Fruit fly (Drosophila melanogaster) whole organism, adult: ENCODE measurements around the gene RpS3.

Source experiments
- CG11617 ChIP-seq: fragments of 200-800 bp; sonication (Bioruptor generic); optimal IDR thresholded peaks from 2 replicates; lab custom pipeline; 2017; ENCODE audit warnings: mild to moderate bottlenecking, missing biosample characterization, missing genetic modification reagents, missing genetic modification characterization
- CG12768 ChIP-seq: fragments of 200-800 bp; sonication (Bioruptor generic); optimal IDR thresholded peaks from 2 replicates; lab custom pipeline; 2017; ENCODE audit warnings: missing biosample characterization, missing genetic modification characterization, mild to moderate bottlenecking, moderate library complexity, missing genetic modification reagents
- CG14711 ChIP-seq: fragments of 200-800 bp; sonication (Bioruptor generic); optimal IDR thresholded peaks from 2 replicates; lab custom pipeline; 2018; ENCODE audit warnings: missing biosample characterization, mild to moderate bottlenecking, missing genetic modification characterization, moderate library complexity
- CG1620 ChIP-seq: fragments of 200-800 bp; sonication (Bioruptor generic); optimal IDR thresholded peaks from 2 replicates; lab custom pipeline; 2016; ENCODE audit warnings: missing biosample characterization, missing genetic modification characterization
- CG33017 ChIP-seq: fragments of 200-800 bp; sonication (Bioruptor generic); optimal IDR thresholded peaks from 2 replicates; lab custom pipeline; 2018; ENCODE audit warnings: missing biosample characterization, mild to moderate bottlenecking, missing genetic modification characterization, moderate library complexity
- CG5204 ChIP-seq: fragments of 200-800 bp; sonication (Bioruptor generic); optimal IDR thresholded peaks from 2 replicates; lab custom pipeline; 2016; ENCODE audit warnings: missing biosample characterization, missing genetic modification characterization
- CG7045 ChIP-seq: fragments of 200-800 bp; sonication (Bioruptor generic); optimal IDR thresholded peaks from 2 replicates; lab custom pipeline; 2017; ENCODE audit warnings: missing biosample characterization, mild to moderate bottlenecking, missing genetic modification characterization
- CG7101 ChIP-seq: fragments of 200-800 bp; sonication (Bioruptor generic); optimal IDR thresholded peaks from 2 replicates; lab custom pipeline; 2018; ENCODE audit warnings: missing biosample characterization, mild to moderate bottlenecking, missing genetic modification characterization, moderate library complexity
- Clk ChIP-seq: fragments of 200-800 bp; sonication (Bioruptor generic); optimal IDR thresholded peaks from 2 replicates; lab custom pipeline; 2017; ENCODE audit warnings: missing biosample characterization, missing genetic modification characterization
- Crg-1 ChIP-seq: fragments of 200-800 bp; sonication (Bioruptor generic); optimal IDR thresholded peaks from 2 replicates; lab custom pipeline; 2016; ENCODE audit warnings: missing biosample characterization, missing genetic modification characterization
- Hr96 ChIP-seq: fragments of 200-800 bp; sonication (Bioruptor generic); optimal IDR thresholded peaks from 2 replicates; lab custom pipeline; 2016; ENCODE audit warnings: missing biosample characterization, missing genetic modification characterization
- Mnt ChIP-seq: fragments of 200-800 bp; sonication (Bioruptor generic); optimal IDR thresholded peaks from 2 replicates; lab custom pipeline; 2016; ENCODE audit warnings: missing biosample characterization, mild to moderate bottlenecking, missing genetic modification characterization
- bab1 ChIP-seq: fragments of 200-800 bp; sonication (Bioruptor generic); optimal IDR thresholded peaks from 3 replicates; lab custom pipeline; 2019; ENCODE audit warnings: missing biosample characterization, mild to moderate bottlenecking, missing genetic modification characterization, moderate library complexity
- cic ChIP-seq: fragments of 200-800 bp; sonication (Bioruptor generic); optimal IDR thresholded peaks from 2 replicates; lab custom pipeline; 2017; ENCODE audit warnings: missing biosample characterization, mild to moderate bottlenecking, missing genetic modification characterization, moderate library complexity
- cnc ChIP-seq, 2 experiments: fragments of >200 bp; optimal IDR thresholded peaks; 2 replicates each; lab custom pipeline; 2017
- kay ChIP-seq: fragments of 200-800 bp; sonication (Bioruptor generic); peaks from one replicate; lab custom pipeline; 2016; ENCODE audit warnings: missing biosample characterization, missing genetic modification characterization, borderline replicate concordance
- ovo ChIP-seq: fragments of 200-800 bp; sonication (Bioruptor generic); optimal IDR thresholded peaks from 2 replicates; lab custom pipeline; 2016; ENCODE audit warnings: missing biosample characterization, missing genetic modification characterization
- pad ChIP-seq: fragments of 200-800 bp; sonication (Bioruptor generic); optimal IDR thresholded peaks from 3 replicates; lab custom pipeline; 2017; ENCODE audit warnings: missing biosample characterization, missing genetic modification characterization, mild to moderate bottlenecking, moderate library complexity, missing genetic modification reagents
- tj ChIP-seq: fragments of 200-800 bp; sonication (Bioruptor generic); optimal IDR thresholded peaks from 3 replicates; lab custom pipeline; 2017; ENCODE audit warnings: missing biosample characterization, mild to moderate bottlenecking, missing genetic modification characterization, moderate library complexity
- toe ChIP-seq: fragments of 200-800 bp; sonication (Bioruptor generic); optimal IDR thresholded peaks from 2 replicates; lab custom pipeline; 2016; ENCODE audit warnings: missing biosample characterization, missing genetic modification characterization

Gene RpS3

DNA sequence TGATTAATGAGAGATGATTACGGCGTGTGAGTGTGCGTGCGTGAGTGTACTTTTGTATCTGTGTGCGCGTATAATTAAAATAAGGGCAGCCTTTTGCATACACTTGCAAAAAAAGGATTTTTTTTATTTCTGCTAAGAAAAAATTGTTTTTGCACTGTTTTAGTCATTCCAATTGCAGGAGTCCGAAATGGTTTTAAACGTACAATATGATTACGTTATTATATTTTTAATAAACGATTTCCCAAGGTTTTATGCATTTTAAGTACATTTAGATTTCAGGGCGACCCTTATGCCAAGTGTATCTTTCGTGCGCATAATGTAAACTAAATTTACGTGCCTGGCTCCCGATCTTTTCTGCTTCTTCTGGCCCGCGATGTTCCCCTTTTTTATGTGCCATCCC lies 23.7 kb upstream of the RpS3 start:
- TF ChIP-seq CG14711 (tag; lab: Kevin White, UChicago) (peak; percentile 7), tj (no peak), CG12768 (GFP tag; lab: Kevin White, UChicago) (no peak), kay (GFP tag; lab: Kevin White, UChicago) (no peak), CG5204 (GFP tag; lab: Kevin White, UChicago) (peak; percentile 53), cnc (optimal IDR thresholded peaks at IDR 0.05; lab: Kevin White, UChicago) (no peak), cic (no peak), Crg-1 (GFP tag; lab: Kevin White, UChicago) (no peak), Hr96 (no peak), CG7045 (GFP tag; lab: Kevin White, UChicago) (no peak), CG11617 (GFP tag; lab: Kevin White, UChicago) (no peak), CG1620 (no peak), pad (GFP tag; lab: Kevin White, UChicago) (no peak), Clk (no peak), CG7101 (tag; lab: Kevin White, UChicago) (peak; percentile 3), ovo (GFP tag; lab: Kevin White, UChicago) (no peak), bab1 (GFP tag; lab: Kevin White, UChicago) (no peak), CG33017 (tag; lab: Kevin White, UChicago) (no peak), Mnt (GFP tag; lab: Kevin White, UChicago) (no peak), toe (GFP tag; lab: Kevin White, UChicago) (no peak)

DNA sequence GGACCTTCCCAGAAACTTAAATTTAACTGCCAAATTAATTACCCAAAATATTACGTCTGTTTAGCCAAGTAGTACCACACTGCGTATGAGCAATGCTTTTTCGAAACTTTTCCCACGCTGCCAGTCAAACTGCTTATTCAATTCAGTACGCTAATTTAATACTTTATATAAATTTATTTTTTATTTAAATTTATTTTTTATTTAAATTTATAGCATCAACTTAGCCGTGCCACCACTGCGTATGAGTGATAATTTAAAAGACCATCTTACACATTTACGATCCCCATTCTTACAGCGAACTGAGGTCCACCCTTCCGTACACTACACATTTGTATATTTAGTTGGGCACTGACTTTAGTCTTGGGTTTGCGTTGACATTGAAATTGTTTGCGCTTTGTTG lies 23.0 kb upstream of the RpS3 start:
- TF ChIP-seq cic (no peak), CG1620 (no peak), kay (GFP tag; lab: Kevin White, UChicago) (peak; percentile 82), cnc (optimal IDR thresholded peaks at IDR 0.05; lab: Kevin White, UChicago) (no peak), CG5204 (GFP tag; lab: Kevin White, UChicago) (no peak), tj (peak; percentile 15), toe (GFP tag; lab: Kevin White, UChicago) (no peak), Mnt (GFP tag; lab: Kevin White, UChicago) (no peak), CG11617 (GFP tag; lab: Kevin White, UChicago) (peak; percentile 59), pad (GFP tag; lab: Kevin White, UChicago) (peak; percentile 22), ovo (GFP tag; lab: Kevin White, UChicago) (peak; percentile 23), CG14711 (tag; lab: Kevin White, UChicago) (peak; percentile 52), Clk (no peak), Hr96 (peak; percentile 15), CG12768 (GFP tag; lab: Kevin White, UChicago) (peak; percentile 46), bab1 (GFP tag; lab: Kevin White, UChicago) (no peak), Crg-1 (GFP tag; lab: Kevin White, UChicago) (no peak), CG7101 (tag; lab: Kevin White, UChicago) (peak; percentile 76), CG7045 (GFP tag; lab: Kevin White, UChicago) (peak; percentile 61), CG33017 (tag; lab: Kevin White, UChicago) (peak; percentile 67)

DNA sequence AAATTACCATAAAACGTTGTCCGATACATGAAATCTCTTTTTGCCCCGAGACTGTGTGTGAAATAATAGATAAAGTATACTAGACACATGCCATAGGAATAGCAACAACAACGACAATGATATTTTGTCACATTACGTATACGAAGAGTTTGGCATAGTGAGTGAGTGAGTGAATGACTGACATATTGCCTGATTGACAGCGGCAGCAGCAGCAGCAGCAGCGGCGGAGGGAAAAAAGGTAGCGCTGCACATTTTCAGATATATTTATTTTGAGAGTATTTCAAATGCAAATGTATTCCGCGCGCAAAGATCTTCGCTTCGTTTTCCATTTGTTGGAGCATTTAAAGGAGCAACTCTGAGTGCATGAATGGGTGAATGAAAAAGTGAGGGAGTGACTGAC lies 22.1 kb upstream of the RpS3 start:
- no peak for TF ChIP-seq toe (GFP tag; lab: Kevin White, UChicago)
- no peak for TF ChIP-seq CG12768 (GFP tag; lab: Kevin White, UChicago)

DNA sequence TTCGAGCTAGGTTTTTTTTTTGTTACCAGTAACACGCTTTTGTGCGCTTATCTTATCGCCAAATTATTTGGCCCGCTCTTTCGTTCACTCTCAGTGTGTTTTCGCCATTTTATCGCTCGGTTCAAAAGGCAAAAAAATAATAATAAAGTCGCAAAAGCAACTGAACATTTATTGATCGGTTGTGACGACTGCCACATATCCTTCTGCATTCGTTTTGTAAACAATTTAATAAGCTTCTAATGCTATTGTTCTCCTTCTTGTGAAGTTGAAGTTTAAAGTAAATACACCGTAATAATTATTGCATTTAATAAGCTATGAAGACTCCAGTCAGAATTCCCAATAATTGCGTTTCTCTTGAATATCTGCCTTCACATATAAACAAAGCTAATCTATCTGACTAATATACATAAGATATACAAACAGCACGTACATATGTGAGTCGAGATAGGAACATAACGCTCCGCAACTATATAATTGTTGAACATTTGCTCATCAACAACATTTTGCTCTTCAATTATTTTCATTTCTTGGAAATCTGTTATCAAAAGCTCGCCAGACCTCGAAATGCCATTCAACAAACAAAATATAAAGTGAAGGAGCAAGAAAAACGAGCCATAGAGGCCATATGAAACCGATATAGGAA lies 21.3 kb upstream of the RpS3 start:
- no peak for TF ChIP-seq CG1620
- no peak for TF ChIP-seq toe (GFP tag; lab: Kevin White, UChicago)
- peak; percentile 5 for TF ChIP-seq CG7101 (tag; lab: Kevin White, UChicago)
- TF ChIP-seq cic: no peak
- peak; percentile 28 for TF ChIP-seq CG33017 (tag; lab: Kevin White, UChicago)
- no peak for TF ChIP-seq ovo (GFP tag; lab: Kevin White, UChicago)
- no peak for TF ChIP-seq CG7045 (GFP tag; lab: Kevin White, UChicago)
- peak; percentile 88 for TF ChIP-seq kay (GFP tag; lab: Kevin White, UChicago)
- no peak for TF ChIP-seq tj
- no peak for TF ChIP-seq bab1 (GFP tag; lab: Kevin White, UChicago)
- no peak for TF ChIP-seq Hr96
- TF ChIP-seq CG14711 (tag; lab: Kevin White, UChicago): peak; percentile 18
- TF ChIP-seq CG12768 (GFP tag; lab: Kevin White, UChicago): no peak
- TF ChIP-seq Clk: no peak
- TF ChIP-seq cnc (optimal IDR thresholded peaks at IDR 0.05; lab: Kevin White, UChicago): no peak
- no peak for TF ChIP-seq CG11617 (GFP tag; lab: Kevin White, UChicago)
- no peak for TF ChIP-seq Mnt (GFP tag; lab: Kevin White, UChicago)
- no peak for TF ChIP-seq pad (GFP tag; lab: Kevin White, UChicago)
- no peak for TF ChIP-seq Crg-1 (GFP tag; lab: Kevin White, UChicago)

DNA sequence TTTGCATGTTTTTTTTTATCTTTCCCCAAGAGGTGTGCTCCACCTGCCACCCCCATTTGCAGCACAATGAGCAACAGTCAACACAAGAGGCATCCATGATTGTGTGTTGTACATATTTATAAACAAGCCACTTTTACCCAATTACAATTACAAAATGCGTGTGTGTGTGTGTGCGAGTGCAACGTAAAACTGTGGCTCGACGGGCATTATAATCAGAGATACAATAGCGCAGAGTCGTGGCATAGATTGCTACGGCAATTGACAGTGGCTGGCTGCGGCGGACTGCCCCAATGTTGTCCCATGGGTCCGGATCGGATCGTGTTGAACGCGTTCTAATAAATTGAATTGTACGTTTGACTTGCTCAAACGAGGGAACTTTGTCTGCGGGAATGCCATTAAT lies 20.3 kb upstream of the RpS3 start:
- TF ChIP-seq cic: no peak
- TF ChIP-seq CG12768 (GFP tag; lab: Kevin White, UChicago): peak; percentile 15

DNA sequence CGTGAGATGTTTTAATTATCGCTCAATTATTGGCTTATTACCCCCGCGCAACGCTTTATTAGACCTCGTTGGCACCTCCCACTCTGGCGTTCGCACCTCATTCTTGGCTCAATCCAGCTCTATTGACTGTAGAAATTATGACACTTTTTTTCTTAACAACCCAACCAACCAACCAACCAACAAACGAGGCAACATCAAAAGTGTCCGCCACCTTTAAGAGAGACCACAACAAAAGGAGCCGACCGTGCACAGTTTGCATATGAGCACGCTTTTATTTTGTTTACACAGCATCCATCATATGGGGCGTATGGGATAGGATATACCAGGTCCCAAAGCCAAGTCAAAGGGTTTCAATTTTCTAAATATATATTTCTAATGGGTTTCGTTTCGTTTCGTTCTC lies 18.0 kb upstream of the RpS3 start:
- TF ChIP-seq CG5204 (GFP tag; lab: Kevin White, UChicago) (no peak), CG33017 (tag; lab: Kevin White, UChicago) (no peak), kay (GFP tag; lab: Kevin White, UChicago) (no peak), CG11617 (GFP tag; lab: Kevin White, UChicago) (no peak), Crg-1 (GFP tag; lab: Kevin White, UChicago) (no peak), bab1 (GFP tag; lab: Kevin White, UChicago) (no peak), cnc (optimal IDR thresholded peaks at IDR 0.05; lab: Kevin White, UChicago) (no peak), ovo (GFP tag; lab: Kevin White, UChicago) (no peak), CG7101 (tag; lab: Kevin White, UChicago) (no peak), Mnt (GFP tag; lab: Kevin White, UChicago) (no peak), tj (no peak), cic (no peak), CG12768 (GFP tag; lab: Kevin White, UChicago) (no peak), Hr96 (no peak), Clk (no peak), CG1620 (no peak), pad (GFP tag; lab: Kevin White, UChicago) (no peak), CG14711 (tag; lab: Kevin White, UChicago) (no peak), toe (GFP tag; lab: Kevin White, UChicago) (no peak)
